Worm (Caenorhabditis elegans) whole organism, midembryonic: ENCODE results near the gene dod-3.

Source experiments
- T22C8.4 ChIP-seq: fragments of 200-800 bp; sonication (Bioruptor generic); IDR thresholded peaks from 2 replicates; pipeline ENCODE4 v1.3.6; 2022; ENCODE audit warnings: missing genetic modification characterization, missing compliant biosample characterization
- flt-1 ChIP-seq: fragments of 200-800 bp; sonication (Bioruptor generic); IDR thresholded peaks from 2 replicates; pipeline ENCODE4 v1.3.6; 2022; ENCODE audit warnings: missing genetic modification characterization, missing compliant biosample characterization

- TF ChIP-seq T22C8.4 (no peak), flt-1 (no peak)
Measured at ce11 chrV:2718688-2719185, 12.2 kb downstream of the dod-3 start, which contains the start of gene srt-29.
